Worm (Caenorhabditis elegans) whole organism, midembryonic: Measurements from ENCODE around the gene C42C1.9.

Experiments
- T22C8.4 ChIP-seq: fragments of 200-800 bp; sonication (Bioruptor generic); IDR thresholded peaks from 2 replicates; pipeline ENCODE4 v1.3.6; 2022; ENCODE audit warnings: missing genetic modification characterization, missing compliant biosample characterization
- cog-1 ChIP-seq: sonication (generic microtip); optimal IDR thresholded peaks from 2 replicates; lab custom pipeline; 2016; ENCODE audit warnings: missing genetic modification characterization, missing compliant biosample characterization
- flt-1 ChIP-seq: fragments of 200-800 bp; sonication (Bioruptor generic); IDR thresholded peaks from 2 replicates; pipeline ENCODE4 v1.3.6; 2022; ENCODE audit warnings: missing genetic modification characterization, missing compliant biosample characterization
- klf-2 ChIP-seq: fragments of 200-800 bp; sonication (Bioruptor generic); conservative IDR thresholded peaks from 2 replicates; pipeline ENCODE4 v1.3.6; 2022; ENCODE audit warnings: missing genetic modification reagents, missing genetic modification characterization, missing compliant biosample characterization
- ref-1 ChIP-seq: fragments of 200-800 bp; sonication (Bioruptor generic); conservative IDR thresholded peaks from 2 replicates; pipeline ENCODE4 v1.3.6; 2022; ENCODE audit warnings: missing genetic modification reagents, missing genetic modification characterization, missing compliant biosample characterization
- tab-1 ChIP-seq: fragments of 200-800 bp; sonication (Bioruptor generic); IDR thresholded peaks from 2 replicates; pipeline ENCODE4 v1.3.6; 2022; ENCODE audit warnings: missing genetic modification characterization, missing compliant biosample characterization
- ztf-23 ChIP-seq: fragments of 200-800 bp; sonication (Bioruptor generic); IDR thresholded peaks from 2 replicates; pipeline ENCODE4 v1.3.6; 2022; ENCODE audit warnings: missing genetic modification reagents, missing genetic modification characterization, missing compliant biosample characterization
- ztf-29 ChIP-seq: fragments of 200-800 bp; sonication (Bioruptor generic); IDR thresholded peaks from 2 replicates; pipeline ENCODE4 v1.3.6; 2022; ENCODE audit warnings: missing genetic modification reagents, missing genetic modification characterization, missing compliant biosample characterization

DNA sequence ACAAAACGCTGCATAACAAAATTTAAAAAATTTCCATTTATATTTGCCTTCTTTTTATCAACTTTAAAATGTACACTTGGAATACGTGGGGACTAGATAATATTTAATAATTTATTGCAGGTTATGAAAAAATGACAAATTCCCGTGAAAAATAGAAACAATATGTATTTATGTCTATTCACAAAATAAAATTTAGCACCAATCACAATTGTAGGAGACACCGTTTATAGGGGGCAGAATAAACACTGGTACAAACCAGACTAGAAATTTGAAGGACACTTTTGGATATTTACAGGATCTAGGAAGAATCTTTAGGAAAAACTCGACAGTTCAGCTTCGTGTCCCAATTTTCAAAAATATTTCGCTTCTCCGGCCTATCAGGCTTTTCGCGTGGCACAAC lies 18.9 kb upstream of the C42C1.9 start, which contains the start of gene C42C1.3:
- no peak for TF ChIP-seq klf-2 (GFP tag; lab: Robert Waterston, UW)
- TF ChIP-seq ztf-29: no peak
- no peak for TF ChIP-seq cog-1 (tag; lab: Kevin White, UChicago)
- TF ChIP-seq ref-1 (GFP tag; lab: Robert Waterston, UW): no peak
- no peak for TF ChIP-seq flt-1 (GFP tag; lab: Robert Waterston, UW)
- TF ChIP-seq ztf-23 (GFP tag; lab: Robert Waterston, UW): no peak
- no peak for TF ChIP-seq T22C8.4
- TF ChIP-seq tab-1 (GFP tag; lab: Robert Waterston, UW): no peak
